Fruit fly (Drosophila melanogaster): ENCODE data around the gene dsb.

The dsb gene

dm6 chr3L:1910107-1910506 lies at the start of gene dsb:
Gene dsb (minus strand): TSS chr3L:1910197.
- TF ChIP-seq jumu (GFP tag; optimal IDR thresholded peaks at IDR 0.05) (no peak), Deaf1 (tag; optimal IDR thresholded peaks at IDR 0.05) (peak; percentile 71)

dm6 chr3L:1947463-1948126 lies 37.6 kb upstream of the dsb start, which contains the start of the genes mu2 and Cnb:
Gene mu2 (minus strand): TSS chr3L:1947475.
Gene Cnb (plus strand): TSS chr3L:1947565.
- peak; percentile 24 for TF ChIP-seq tin (GFP tag; optimal IDR thresholded peaks at IDR 0.05)
- peak; percentile 26; the same call in 1 of the 3 replicates for TF ChIP-seq Dbx (GFP tag; IDR thresholded peaks at IDR 0.05)
- TF ChIP-seq Gug (GFP tag; IDR thresholded peaks at IDR 0.05), result 0 out of 4 replicates have a peak, but pooled peaks have one; percentile 27
- TF ChIP-seq gfzf (GFP tag; optimal IDR thresholded peaks at IDR 0.05), result peak; percentile 60
- TF ChIP-seq MTF-1 (GFP tag; optimal IDR thresholded peaks at IDR 0.05; ENCODE audit: borderline replicate concordance), result no peak
- peak; percentile 86 for TF ChIP-seq Rfx (GFP tag; IDR thresholded peaks at IDR 0.05)
- TF ChIP-seq Opbp (GFP tag; IDR thresholded peaks at IDR 0.05; ENCODE audit: partially characterized antibody), result peak; percentile 78; the same call in 2 of the 3 replicates
- TF ChIP-seq mam (GFP tag; optimal IDR thresholded peaks at IDR 0.05), result no peak
- TF ChIP-seq CG17802 (tag; optimal IDR thresholded peaks at IDR 0.05), result no peak
- peak; percentile 71 for TF ChIP-seq CG2129 (GFP tag; IDR thresholded peaks at IDR 0.05; ENCODE audit: partially characterized antibody)
- TF ChIP-seq z (GFP tag; IDR thresholded peaks at IDR 0.05), result no peak
- peak; percentile 63 for TF ChIP-seq nmo (GFP tag; optimal IDR thresholded peaks at IDR 0.05)
- TF ChIP-seq CG6689 (GFP tag; IDR thresholded peaks at IDR 0.05), result 0 out of 2 replicates have a peak, but pooled peaks have one; percentile 5
- peak; percentile 52 for TF ChIP-seq pho (GFP tag; optimal IDR thresholded peaks at IDR 0.05)
- TF ChIP-seq BEAF-32 (GFP tag; optimal IDR thresholded peaks at IDR 0.05), result peak; percentile 89
- TF ChIP-seq CG12104 (GFP tag; optimal IDR thresholded peaks at IDR 0.05), result no peak
- TF ChIP-seq CG18476 (GFP tag; optimal IDR thresholded peaks at IDR 0.05), result peak; percentile 2
- TF ChIP-seq crp (GFP tag; optimal IDR thresholded peaks at IDR 0.05), result peak in 1 of 2 experiments; percentile 32
- peak; percentile 24 for TF ChIP-seq Elba2 (GFP tag; optimal IDR thresholded peaks at IDR 0.05)
- peak; percentile 60 for TF ChIP-seq CG6791 (GFP tag; IDR thresholded peaks at IDR 0.05; ENCODE audit: partially characterized antibody)
- no peak for TF ChIP-seq CG5245 (GFP tag; optimal IDR thresholded peaks at IDR 0.05)
- peak; percentile 67; the same call in 1 of the 2 replicates for TF ChIP-seq sna (GFP tag; IDR thresholded peaks at IDR 0.05; ENCODE audit: partially characterized antibody)
- TF ChIP-seq inv (GFP tag; IDR thresholded peaks at IDR 0.05; ENCODE audit: partially characterized antibody), result peak; percentile 80
- TF ChIP-seq CG34422 (GFP tag; IDR thresholded peaks at IDR 0.05), result peak; percentile 40; the same call in 1 of the 3 replicates
- peak; percentile 29; the same call in 1 of the 2 replicates for TF ChIP-seq CG32532 (GFP tag; IDR thresholded peaks at IDR 0.05)
- peak; percentile 64 for TF ChIP-seq slbo (GFP tag; IDR thresholded peaks at IDR 0.05)
- TF ChIP-seq MBD-R2 (GFP tag; IDR thresholded peaks at IDR 0.05), result peak; percentile 92
- 0 out of 2 replicates have a peak, but pooled peaks have one; percentile 20 for TF ChIP-seq CG32767 (GFP tag; IDR thresholded peaks at IDR 0.05)
- TF ChIP-seq E2f1 (GFP tag; IDR thresholded peaks at IDR 0.05), result peak; percentile 27; the same call in 1 of the 2 replicates
- peak; percentile 79 for TF ChIP-seq knrl (GFP tag; IDR thresholded peaks at IDR 0.05; ENCODE audit: partially characterized antibody)
- peak; percentile 73 for TF ChIP-seq phol (tag; optimal IDR thresholded peaks at IDR 0.05)
- no peak for TF ChIP-seq ttk (GFP tag; IDR thresholded peaks at IDR 0.05)
- TF ChIP-seq dm (GFP tag; optimal IDR thresholded peaks at IDR 0.05), result peak; percentile 47
- 0 out of 3 replicates have a peak, but pooled peaks have one; percentile 47 for TF ChIP-seq CG7963 (GFP tag; IDR thresholded peaks at IDR 0.05; ENCODE audit: partially characterized antibody)
- peak; percentile 86 for TF ChIP-seq CG16813 (GFP tag; IDR thresholded peaks at IDR 0.05; ENCODE audit: partially characterized antibody)
- no peak for TF ChIP-seq cas (GFP tag; IDR thresholded peaks at IDR 0.05)
- peak; percentile 21; the same call in 1 of the 2 replicates for TF ChIP-seq tna (GFP tag; IDR thresholded peaks at IDR 0.05; ENCODE audit: partially characterized antibody)
- no peak for TF ChIP-seq Hr3 (GFP tag; optimal IDR thresholded peaks at IDR 0.05)
- peak; percentile 4 for TF ChIP-seq CG8944 (GFP tag; optimal IDR thresholded peaks at IDR 0.05)
- TF ChIP-seq jumu (GFP tag; optimal IDR thresholded peaks at IDR 0.05), result peak; percentile 20
- no peak for TF ChIP-seq NC2β (GFP tag; optimal IDR thresholded peaks at IDR 0.05)
- peak; percentile 79 for TF ChIP-seq trem (tag; optimal IDR thresholded peaks at IDR 0.05)
- TF ChIP-seq zen2 (GFP tag; IDR thresholded peaks at IDR 0.05; ENCODE audit: partially characterized antibody), result peak; percentile 75; the same call in 2 of the 3 replicates
- no peak for TF ChIP-seq CG1529 (GFP tag; optimal IDR thresholded peaks at IDR 0.05)
- peak; percentile 72 for TF ChIP-seq MESR4 (GFP tag; optimal IDR thresholded peaks at IDR 0.05)

Data from whole organism, embryonic.